Worm (Caenorhabditis elegans) whole organism, L3 larva: ENCODE measurements around the gene lgg-1.

Experiments
- aly-2 ChIP-seq: fragments of 150-350 bp; optimal IDR thresholded peaks from 2 replicates; lab custom pipeline; 2014; ENCODE audit warnings: missing biosample characterization, missing genetic modification characterization
- ceh-82 ChIP-seq: fragments of 150-350 bp; optimal IDR thresholded peaks from 2 replicates; lab custom pipeline; 2014; ENCODE audit warnings: missing biosample characterization, missing genetic modification characterization
- fos-1 ChIP-seq: fragments of 150-350 bp; optimal IDR thresholded peaks from 2 replicates; lab custom pipeline; 2014; ENCODE audit warnings: missing biosample characterization, missing genetic modification characterization
- jun-1 ChIP-seq: fragments of 150-350 bp; optimal IDR thresholded peaks from 2 replicates; lab custom pipeline; 2014; ENCODE audit warnings: missing biosample characterization, missing genetic modification reagents, missing genetic modification characterization
- lin-15B ChIP-seq: fragments of 150-350 bp; optimal IDR thresholded peaks from 2 replicates; lab custom pipeline; 2014; ENCODE audit warnings: missing biosample characterization, missing genetic modification characterization
- nhr-25 ChIP-seq: sonication (generic microtip); optimal IDR thresholded peaks from 2 replicates; lab custom pipeline; 2017; ENCODE audit warnings: missing biosample characterization, missing genetic modification characterization
- skn-1 ChIP-seq: fragments of 150-350 bp; optimal IDR thresholded peaks from 2 replicates; lab custom pipeline; 2014; ENCODE audit warnings: missing biosample characterization, missing genetic modification characterization

ce11 chrII:6366696-6367095 is 19.2 kb upstream of the lgg-1 start, which contains the start of gene ctsa-4.1:
- TF ChIP-seq skn-1 = no peak
- TF ChIP-seq fos-1 (tag; lab: Kevin White, UChicago) = no peak
- TF ChIP-seq nhr-25 (tag; lab: Kevin White, UChicago) = no peak
- no peak for TF ChIP-seq ceh-82 (tag; lab: Kevin White, UChicago)
- TF ChIP-seq lin-15B (tag; lab: Kevin White, UChicago) = no peak
- no peak for TF ChIP-seq jun-1 (tag; lab: Kevin White, UChicago)
- TF ChIP-seq aly-2 (tag; lab: Kevin White, UChicago) = no peak
